Worm (Caenorhabditis elegans) whole organism, early embryonic: ENCODE data around the gene knl-3.
A peak's percentile ranks its signal among the peaks of the same experiment; 100 is the strongest.

Experiments
- B0310.2 ChIP-seq: sonication (generic microtip); optimal IDR thresholded peaks from 2 replicates; lab custom pipeline; 2016; ENCODE audit warnings: mild to moderate bottlenecking, missing genetic modification characterization, missing compliant biosample characterization
- F13C5.2 ChIP-seq: sonication (generic microtip); optimal IDR thresholded peaks from 2 replicates; lab custom pipeline; 2017; ENCODE audit warnings: mild to moderate bottlenecking, missing genetic modification characterization, inconsistent platforms, missing compliant biosample characterization
- aly-1 ChIP-seq: sonication (generic microtip); optimal IDR thresholded peaks from 2 replicates; lab custom pipeline; 2016; ENCODE audit warnings: missing genetic modification characterization, missing compliant biosample characterization
- ama-1 ChIP-seq: fragments of 150-350 bp; optimal IDR thresholded peaks from 2 replicates; lab custom pipeline; 2014
- ceh-13 ChIP-seq: fragments of 200-800 bp; sonication (Bioruptor generic); optimal IDR thresholded peaks from 2 replicates; lab custom pipeline; 2018; ENCODE audit warnings: mild to moderate bottlenecking, missing genetic modification characterization, missing compliant biosample characterization
- ceh-36 ChIP-seq: sonication (generic microtip); optimal IDR thresholded peaks from 2 replicates; lab custom pipeline; 2016; ENCODE audit warnings: missing genetic modification characterization, inconsistent platforms, missing compliant biosample characterization
- ets-7 ChIP-seq: sonication (generic microtip); optimal IDR thresholded peaks from 2 replicates; lab custom pipeline; 2016; ENCODE audit warnings: missing genotype, missing genetic modification characterization, missing compliant biosample characterization
- flt-1 ChIP-seq: fragments of 200-800 bp; sonication (Bioruptor generic); IDR thresholded peaks from 2 replicates; pipeline ENCODE4 v1.3.6; 2022; ENCODE audit warnings: missing genetic modification characterization, missing compliant biosample characterization
- hmbx-1 ChIP-seq: sonication (generic microtip); optimal IDR thresholded peaks from 2 replicates; lab custom pipeline; 2016; ENCODE audit warnings: mild to moderate bottlenecking, missing genetic modification characterization, missing compliant biosample characterization
- hmg-4 ChIP-seq: fragments of 200-800 bp; sonication (Bioruptor generic); optimal IDR thresholded peaks from 2 replicates; lab custom pipeline; 2018; ENCODE audit warnings: mild to moderate bottlenecking, missing genetic modification characterization, missing compliant biosample characterization
- hnd-1 ChIP-seq: sonication (generic microtip); optimal IDR thresholded peaks from 2 replicates; lab custom pipeline; 2016; ENCODE audit warnings: missing genetic modification characterization, missing compliant biosample characterization
- pes-1 ChIP-seq: fragments of 200-800 bp; sonication (Bioruptor generic); IDR thresholded peaks from 2 replicates; pipeline ENCODE4 v1.3.6; 2022; ENCODE audit warnings: missing genetic modification reagents, missing genetic modification characterization, missing compliant biosample characterization
- scrt-1 ChIP-seq: fragments of 200-800 bp; sonication (Bioruptor generic); IDR thresholded peaks from 2 replicates; pipeline ENCODE4 v1.3.6; 2022; ENCODE audit warnings: missing genetic modification characterization, missing compliant biosample characterization
- sea-1 ChIP-seq: fragments of 200-800 bp; sonication (Bioruptor generic); conservative IDR thresholded peaks from 2 replicates; pipeline ENCODE4 v1.3.6; 2022; ENCODE audit warnings: missing genetic modification characterization, missing compliant biosample characterization
- tbx-11 ChIP-seq: fragments of 200-800 bp; sonication (Bioruptor generic); IDR thresholded peaks from 2 replicates; pipeline ENCODE4 v1.3.6; 2022; ENCODE audit warnings: missing genetic modification characterization, missing compliant biosample characterization
- tbx-37 ChIP-seq: fragments of 200-800 bp; sonication (Bioruptor generic); conservative IDR thresholded peaks from 2 replicates; pipeline ENCODE4 v1.3.6; 2022; ENCODE audit warnings: missing genetic modification reagents, missing genetic modification characterization, missing compliant biosample characterization
- tra-4 ChIP-seq: sonication (generic microtip); optimal IDR thresholded peaks from 2 replicates; lab custom pipeline; 2017; ENCODE audit warnings: missing genetic modification characterization, missing compliant biosample characterization

Gene knl-3

ce11 chrV:1869682-1870081, 669 bp downstream of the knl-3 start, which contains the start of gene T10B5.3:
TSS of gene T10B5.3 (minus strand) at chrV:1869782.
- no peak for TF ChIP-seq pes-1 (GFP tag; lab: Robert Waterston, UW)
- no peak for TF ChIP-seq tbx-37 (GFP tag; lab: Robert Waterston, UW)
- TF ChIP-seq F13C5.2 (tag; lab: Kevin White, UChicago): no peak
- TF ChIP-seq aly-1 (tag; lab: Kevin White, UChicago): no peak
- TF ChIP-seq sea-1 (GFP tag; lab: Robert Waterston, UW): no peak
- TF ChIP-seq tra-4 (tag; lab: Kevin White, UChicago): no peak
- no peak for TF ChIP-seq ama-1

- no peak for TF ChIP-seq sea-1 (GFP tag; lab: Robert Waterston, UW)
- TF ChIP-seq tra-4 (tag; lab: Kevin White, UChicago): peak; percentile 11
- TF ChIP-seq B0310.2: no peak
- TF ChIP-seq ama-1: peak; percentile 7
Observed at ce11 chrV:1870515-1870940, 1.5 kb downstream of the knl-3 start.

- TF ChIP-seq tra-4 (tag; lab: Kevin White, UChicago) (no peak), ets-7 (tag; lab: Kevin White, UChicago) (peak; percentile 16), hmbx-1 (tag; lab: Kevin White, UChicago) (no peak), pes-1 (GFP tag; lab: Robert Waterston, UW) (peak; percentile 43; the same call in 1 of the 2 replicates), aly-1 (tag; lab: Kevin White, UChicago) (no peak), sea-1 (GFP tag; lab: Robert Waterston, UW) (peak; percentile 55; the same call in 1 of the 2 replicates), tbx-37 (GFP tag; lab: Robert Waterston, UW) (peak; percentile 54; the same call in 1 of the 2 replicates), scrt-1 (GFP tag; lab: Robert Waterston, UW) (no peak), F13C5.2 (tag; lab: Kevin White, UChicago) (peak; percentile 59), ceh-13 (GFP tag; lab: Kevin White, UChicago) (no peak), tbx-11 (GFP tag; lab: Robert Waterston, UW) (no peak), B0310.2 (no peak), ceh-36 (tag; lab: Kevin White, UChicago) (no peak), ama-1 (no peak), hmg-4 (GFP tag; lab: Kevin White, UChicago) (peak; percentile 54), hnd-1 (tag; lab: Kevin White, UChicago) (no peak), flt-1 (GFP tag; lab: Robert Waterston, UW) (peak; percentile 36; the same call in 1 of the 2 replicates)
Observed at ce11 chrV:1871768-1872296, 2.8 kb downstream of the knl-3 start, which contains the start of the genes T10B5.4 and cct-7. TSS of gene T10B5.4 (minus strand) at chrV:1871807. TSS of gene cct-7 (plus strand) at chrV:1872246.

ce11 chrV:1874827-1875226, 5.8 kb downstream of the knl-3 start:
- TF ChIP-seq ama-1 (no peak), flt-1 (GFP tag; lab: Robert Waterston, UW) (no peak), ceh-13 (GFP tag; lab: Kevin White, UChicago) (no peak), ets-7 (tag; lab: Kevin White, UChicago) (no peak), tbx-11 (GFP tag; lab: Robert Waterston, UW) (no peak), aly-1 (tag; lab: Kevin White, UChicago) (no peak), B0310.2 (no peak), tbx-37 (GFP tag; lab: Robert Waterston, UW) (no peak)

ce11 chrV:1875497-1875988, 6.5 kb downstream of the knl-3 start:
- TF ChIP-seq tra-4 (tag; lab: Kevin White, UChicago): peak; percentile 15
- peak; percentile 72 for TF ChIP-seq B0310.2
- TF ChIP-seq ceh-13 (GFP tag; lab: Kevin White, UChicago): peak; percentile 17
- peak; percentile 34 for TF ChIP-seq ceh-36 (tag; lab: Kevin White, UChicago)
- no peak for TF ChIP-seq hnd-1 (tag; lab: Kevin White, UChicago)
- peak; percentile 38 for TF ChIP-seq hmbx-1 (tag; lab: Kevin White, UChicago)
- no peak for TF ChIP-seq tbx-37 (GFP tag; lab: Robert Waterston, UW)
- peak; percentile 58; the same call in 1 of the 2 replicates for TF ChIP-seq pes-1 (GFP tag; lab: Robert Waterston, UW)
- TF ChIP-seq scrt-1 (GFP tag; lab: Robert Waterston, UW): no peak
- no peak for TF ChIP-seq aly-1 (tag; lab: Kevin White, UChicago)
- peak; percentile 61 for TF ChIP-seq ama-1
- TF ChIP-seq sea-1 (GFP tag; lab: Robert Waterston, UW): peak; percentile 25; the same call in 1 of the 2 replicates
- TF ChIP-seq hmg-4 (GFP tag; lab: Kevin White, UChicago): no peak

ce11 chrV:1878030-1878429, 9.0 kb downstream of the knl-3 start:
- TF ChIP-seq ceh-36 (tag; lab: Kevin White, UChicago): no peak
- no peak for TF ChIP-seq B0310.2
- no peak for TF ChIP-seq aly-1 (tag; lab: Kevin White, UChicago)
- no peak for TF ChIP-seq tra-4 (tag; lab: Kevin White, UChicago)
- TF ChIP-seq ama-1: no peak
- TF ChIP-seq pes-1 (GFP tag; lab: Robert Waterston, UW): no peak
- no peak for TF ChIP-seq F13C5.2 (tag; lab: Kevin White, UChicago)
- TF ChIP-seq sea-1 (GFP tag; lab: Robert Waterston, UW): no peak
- no peak for TF ChIP-seq hmg-4 (GFP tag; lab: Kevin White, UChicago)
- TF ChIP-seq flt-1 (GFP tag; lab: Robert Waterston, UW): no peak
- no peak for TF ChIP-seq tbx-11 (GFP tag; lab: Robert Waterston, UW)
- TF ChIP-seq ceh-13 (GFP tag; lab: Kevin White, UChicago): no peak
- no peak for TF ChIP-seq ets-7 (tag; lab: Kevin White, UChicago)
- TF ChIP-seq hmbx-1 (tag; lab: Kevin White, UChicago): no peak
- TF ChIP-seq tbx-37 (GFP tag; lab: Robert Waterston, UW): no peak

- TF ChIP-seq sea-1 (GFP tag; lab: Robert Waterston, UW): no peak
- TF ChIP-seq hnd-1 (tag; lab: Kevin White, UChicago): no peak
- TF ChIP-seq tbx-37 (GFP tag; lab: Robert Waterston, UW): no peak
- TF ChIP-seq F13C5.2 (tag; lab: Kevin White, UChicago): no peak
- TF ChIP-seq aly-1 (tag; lab: Kevin White, UChicago): no peak
- no peak for TF ChIP-seq tbx-11 (GFP tag; lab: Robert Waterston, UW)
- no peak for TF ChIP-seq B0310.2
- no peak for TF ChIP-seq hmbx-1 (tag; lab: Kevin White, UChicago)
- TF ChIP-seq tra-4 (tag; lab: Kevin White, UChicago): no peak
- TF ChIP-seq ets-7 (tag; lab: Kevin White, UChicago): no peak
- TF ChIP-seq pes-1 (GFP tag; lab: Robert Waterston, UW): no peak
- TF ChIP-seq flt-1 (GFP tag; lab: Robert Waterston, UW): no peak
- no peak for TF ChIP-seq ceh-36 (tag; lab: Kevin White, UChicago)
Observed at ce11 chrV:1883131-1883530, 14.1 kb downstream of the knl-3 start.
